Fruit fly (Drosophila melanogaster) whole organism, embryonic: ENCODE measurements around the gene alpha-PheRS.

Experiments used
- Abd-B ChIP-seq: fragments of 200-800 bp; sonication (Bioruptor generic); optimal IDR thresholded peaks from 2 replicates; lab custom pipeline; 2018; ENCODE audit warnings: missing biosample characterization, mild to moderate bottlenecking, missing genetic modification characterization, moderate library complexity
- Atf6 ChIP-seq: fragments of 200-800 bp; sonication (Bioruptor generic); IDR thresholded peaks from 2 replicates; pipeline ENCODE4 v1.3.6; 2022; ENCODE audit warnings: missing biosample characterization, missing genetic modification characterization
- CG10431 ChIP-seq: fragments of 200-800 bp; sonication (Bioruptor generic); optimal IDR thresholded peaks from 3 replicates; lab custom pipeline; 2018; ENCODE audit warnings: missing biosample characterization, mild to moderate bottlenecking, missing genetic modification characterization
- CG12391 ChIP-seq: fragments of 200-800 bp; sonication (Bioruptor generic); optimal IDR thresholded peaks from 3 replicates; lab custom pipeline; 2018; ENCODE audit warnings: missing biosample characterization, mild to moderate bottlenecking, missing genetic modification characterization, moderate library complexity
- CG13624 ChIP-seq: fragments of 200-800 bp; sonication (Bioruptor generic); optimal IDR thresholded peaks from 2 replicates; lab custom pipeline; 2016; ENCODE audit warnings: missing biosample characterization, missing genetic modification characterization
- CG16863 ChIP-seq: fragments of 200-800 bp; sonication (Bioruptor generic); optimal IDR thresholded peaks from 3 replicates; lab custom pipeline; 2016; ENCODE audit warnings: missing biosample characterization, missing genetic modification characterization
- CG17385 ChIP-seq: fragments of 200-800 bp; sonication (Bioruptor generic); optimal IDR thresholded peaks from 3 replicates; lab custom pipeline; 2018; ENCODE audit warnings: missing biosample characterization, mild to moderate bottlenecking, missing genetic modification characterization
- CG2889 ChIP-seq: fragments of 200-800 bp; sonication (Bioruptor generic); IDR thresholded peaks from 3 replicates; pipeline ENCODE4 v1.3.6; 2022; ENCODE audit warnings: missing biosample characterization, missing genetic modification characterization
- CG3065 ChIP-seq: fragments of 200-800 bp; sonication (Bioruptor generic); optimal IDR thresholded peaks from 2 replicates; lab custom pipeline; 2016; ENCODE audit warnings: missing biosample characterization, missing genetic modification characterization
- CG31365 ChIP-seq: fragments of 200-800 bp; sonication (Bioruptor generic); optimal IDR thresholded peaks from 2 replicates; lab custom pipeline; 2018; ENCODE audit warnings: missing biosample characterization, mild to moderate bottlenecking, missing genetic modification characterization
- CG31388 ChIP-seq: fragments of 200-800 bp; sonication (Bioruptor generic); optimal IDR thresholded peaks from 2 replicates; lab custom pipeline; 2016; ENCODE audit warnings: missing biosample characterization, missing genetic modification characterization
- CG6175 ChIP-seq: fragments of 200-800 bp; sonication (Bioruptor generic); IDR thresholded peaks from 3 replicates; pipeline ENCODE4 v1.3.6; 2022; ENCODE audit warnings: missing biosample characterization, missing genetic modification characterization
- CG6813 ChIP-seq: fragments of 200-800 bp; sonication (Bioruptor generic); optimal IDR thresholded peaks from 2 replicates; lab custom pipeline; 2017; ENCODE audit warnings: missing biosample characterization, missing genetic modification characterization, mild to moderate bottlenecking, moderate library complexity, missing genetic modification reagents
- CG7271 ChIP-seq: fragments of 200-800 bp; sonication (Bioruptor generic); optimal IDR thresholded peaks from 2 replicates; lab custom pipeline; 2018; ENCODE audit warnings: missing biosample characterization, mild to moderate bottlenecking, missing genetic modification characterization, moderate library complexity
- CG7372 ChIP-seq: fragments of 200-800 bp; sonication (Bioruptor generic); IDR thresholded peaks from 2 replicates; pipeline ENCODE4 v1.3.6; 2022; ENCODE audit warnings: missing biosample characterization, missing genetic modification characterization
- CG7745 ChIP-seq: fragments of 200-800 bp; sonication (Bioruptor generic); optimal IDR thresholded peaks from 2 replicates; lab custom pipeline; 2018; ENCODE audit warnings: missing biosample characterization, mild to moderate bottlenecking, missing genetic modification characterization, moderate library complexity
- CG9876 ChIP-seq: fragments of 200-800 bp; sonication (Bioruptor generic); optimal IDR thresholded peaks from 2 replicates; lab custom pipeline; 2016; ENCODE audit warnings: missing biosample characterization, missing genetic modification characterization
- CTCF ChIP-seq: fragments of 200-800 bp; sonication (Bioruptor generic); optimal IDR thresholded peaks from 2 replicates; lab custom pipeline; 2017; ENCODE audit warnings: missing biosample characterization, mild to moderate bottlenecking, missing genetic modification characterization, moderate library complexity
- Camta ChIP-seq: fragments of 200-800 bp; sonication (Bioruptor generic); optimal IDR thresholded peaks from 2 replicates; lab custom pipeline; 2016; ENCODE audit warnings: missing biosample characterization, missing genetic modification characterization
- Chrac-16 ChIP-seq: fragments of 200-800 bp; sonication (Bioruptor generic); optimal IDR thresholded peaks from 3 replicates; lab custom pipeline; 2016; ENCODE audit warnings: missing biosample characterization, missing genetic modification characterization
- Dbx ChIP-seq: fragments of 200-800 bp; sonication (Bioruptor generic); IDR thresholded peaks from 3 replicates; pipeline ENCODE4 v1.3.6; 2022; ENCODE audit warnings: missing biosample characterization, missing genetic modification characterization
- Ets65A ChIP-seq: fragments of 200-800 bp; sonication (Bioruptor generic); peaks from one replicate; lab custom pipeline; 2016; ENCODE audit warnings: missing biosample characterization, missing genetic modification characterization
- Fer1 ChIP-seq: fragments of 200-800 bp; sonication (Bioruptor generic); optimal IDR thresholded peaks from 2 replicates; lab custom pipeline; 2017; ENCODE audit warnings: missing biosample characterization, mild to moderate bottlenecking, missing genetic modification characterization
- GATAe ChIP-seq: fragments of 200-800 bp; sonication (Bioruptor generic); conservative IDR thresholded peaks from 2 replicates; pipeline ENCODE4 v1.3.6; 2022; ENCODE audit warnings: missing biosample characterization, missing genetic modification characterization
- Hey ChIP-seq: fragments of 200-800 bp; sonication (Bioruptor generic); optimal IDR thresholded peaks from 3 replicates; lab custom pipeline; 2018; ENCODE audit warnings: missing biosample characterization, mild to moderate bottlenecking, missing genetic modification characterization
- Hmr ChIP-seq: fragments of 200-800 bp; sonication (Bioruptor generic); optimal IDR thresholded peaks from 3 replicates; lab custom pipeline; 2017; ENCODE audit warnings: mild to moderate bottlenecking, missing biosample characterization, missing genetic modification reagents, missing genetic modification characterization
- Max ChIP-seq: fragments of 200-800 bp; sonication (Bioruptor generic); optimal IDR thresholded peaks from 2 replicates; lab custom pipeline; 2016; ENCODE audit warnings: missing biosample characterization, mild to moderate bottlenecking, missing genetic modification characterization
- Oaz ChIP-seq: fragments of 200-800 bp; sonication (Bioruptor generic); IDR thresholded peaks from 2 replicates; pipeline ENCODE4 v1.3.6; 2022; ENCODE audit warnings: missing biosample characterization, missing genetic modification characterization
- Optix ChIP-seq: fragments of 200-800 bp; sonication (Bioruptor generic); IDR thresholded peaks from 3 replicates; pipeline ENCODE4 v1.3.6; 2022; ENCODE audit warnings: missing biosample characterization, missing genetic modification characterization
- Rx ChIP-seq: fragments of 200-800 bp; sonication (Bioruptor generic); IDR thresholded peaks from 2 replicates; pipeline ENCODE4 v1.3.6; 2022; ENCODE audit warnings: missing biosample characterization, missing genetic modification characterization
- al ChIP-seq: fragments of 200-800 bp; sonication (Bioruptor generic); IDR thresholded peaks from 2 replicates; pipeline ENCODE4 v1.3.6; 2022; ENCODE audit warnings: missing biosample characterization, missing genetic modification characterization
- chn ChIP-seq: fragments of 200-800 bp; sonication (Bioruptor generic); optimal IDR thresholded peaks from 2 replicates; lab custom pipeline; 2016; ENCODE audit warnings: missing biosample characterization, missing genetic modification characterization
- disco-r ChIP-seq: fragments of 200-800 bp; sonication (Bioruptor generic); optimal IDR thresholded peaks from 2 replicates; lab custom pipeline; 2016; ENCODE audit warnings: missing biosample characterization, missing genetic modification characterization
- dysf ChIP-seq: fragments of 200-800 bp; sonication (Bioruptor generic); IDR thresholded peaks from 3 replicates; pipeline ENCODE4 v1.3.6; 2022; ENCODE audit warnings: missing biosample characterization, missing genetic modification characterization
- esg ChIP-seq: fragments of 200-800 bp; sonication (Bioruptor generic); conservative IDR thresholded peaks from 2 replicates; pipeline ENCODE4 v1.3.6; 2022; ENCODE audit warnings: missing biosample characterization, missing genetic modification characterization
- grn ChIP-seq: fragments of 200-800 bp; sonication (Bioruptor generic); optimal IDR thresholded peaks from 3 replicates; lab custom pipeline; 2017; ENCODE audit warnings: missing biosample characterization, missing genetic modification characterization
- gro ChIP-seq: fragments of 200-800 bp; sonication (Bioruptor generic); optimal IDR thresholded peaks from 2 replicates; lab custom pipeline; 2016; ENCODE audit warnings: missing biosample characterization, missing genetic modification characterization
- ham ChIP-seq: fragments of 200-800 bp; sonication (Bioruptor generic); IDR thresholded peaks from 2 replicates; pipeline ENCODE4 v1.3.6; 2022; ENCODE audit warnings: missing biosample characterization, missing genetic modification characterization
- ken ChIP-seq: fragments of 200-800 bp; sonication (Bioruptor generic); IDR thresholded peaks from 3 replicates; pipeline ENCODE4 v1.3.6; 2022; ENCODE audit warnings: missing biosample characterization, missing genetic modification characterization
- klu ChIP-seq: fragments of 200-800 bp; sonication (Bioruptor generic); IDR thresholded peaks from 2 replicates; pipeline ENCODE4 v1.3.6; 2022; ENCODE audit warnings: missing biosample characterization, missing genetic modification characterization
- maf-S ChIP-seq: fragments of 200-800 bp; sonication (Bioruptor generic); optimal IDR thresholded peaks from 2 replicates; lab custom pipeline; 2016; ENCODE audit warnings: missing biosample characterization, missing genetic modification characterization
- mam ChIP-seq: fragments of 200-800 bp; sonication (Bioruptor generic); optimal IDR thresholded peaks from 3 replicates; lab custom pipeline; 2016; ENCODE audit warnings: missing biosample characterization, missing genetic modification characterization
- odd ChIP-seq: fragments of 200-800 bp; sonication (Bioruptor generic); optimal IDR thresholded peaks from 2 replicates; lab custom pipeline; 2017; ENCODE audit warnings: missing biosample characterization, mild to moderate bottlenecking, missing genetic modification characterization
- onecut ChIP-seq: fragments of 200-800 bp; sonication (Bioruptor generic); IDR thresholded peaks from 2 replicates; pipeline ENCODE4 v1.3.6; 2022; ENCODE audit warnings: missing biosample characterization, missing genetic modification characterization
- p53 ChIP-seq: fragments of 200-800 bp; sonication (Bioruptor generic); optimal IDR thresholded peaks from 2 replicates; lab custom pipeline; 2016; ENCODE audit warnings: missing biosample characterization, missing genetic modification characterization
- pnt ChIP-seq: fragments of 200-800 bp; sonication (Bioruptor generic); optimal IDR thresholded peaks from 3 replicates; lab custom pipeline; 2016; ENCODE audit warnings: missing biosample characterization, missing genetic modification characterization
- scrt ChIP-seq: fragments of 200-800 bp; sonication (Bioruptor generic); optimal IDR thresholded peaks from 2 replicates; lab custom pipeline; 2018; ENCODE audit warnings: missing biosample characterization, mild to moderate bottlenecking, missing genetic modification characterization, moderate library complexity
- sens ChIP-seq: fragments of 200-800 bp; sonication (Bioruptor generic); peaks from one replicate; lab custom pipeline; 2016; ENCODE audit warnings: missing biosample characterization, missing genetic modification characterization
- tna ChIP-seq: fragments of 200-800 bp; sonication (Bioruptor generic); IDR thresholded peaks from 2 replicates; pipeline ENCODE4 v1.3.6; 2022; ENCODE audit warnings: missing biosample characterization, missing genetic modification characterization; ENCODE audit not compliant: partially characterized antibody
- wdn ChIP-seq: fragments of 200-800 bp; sonication (Bioruptor generic); IDR thresholded peaks from 2 replicates; pipeline ENCODE4 v1.3.6; 2022; ENCODE audit warnings: missing biosample characterization, missing genetic modification characterization
- zfh1 ChIP-seq: fragments of 200-800 bp; sonication (Bioruptor generic); IDR thresholded peaks from 3 replicates; pipeline ENCODE4 v1.3.6; 2022; ENCODE audit warnings: missing biosample characterization, missing genetic modification characterization

Gene alpha-PheRS

DNA sequence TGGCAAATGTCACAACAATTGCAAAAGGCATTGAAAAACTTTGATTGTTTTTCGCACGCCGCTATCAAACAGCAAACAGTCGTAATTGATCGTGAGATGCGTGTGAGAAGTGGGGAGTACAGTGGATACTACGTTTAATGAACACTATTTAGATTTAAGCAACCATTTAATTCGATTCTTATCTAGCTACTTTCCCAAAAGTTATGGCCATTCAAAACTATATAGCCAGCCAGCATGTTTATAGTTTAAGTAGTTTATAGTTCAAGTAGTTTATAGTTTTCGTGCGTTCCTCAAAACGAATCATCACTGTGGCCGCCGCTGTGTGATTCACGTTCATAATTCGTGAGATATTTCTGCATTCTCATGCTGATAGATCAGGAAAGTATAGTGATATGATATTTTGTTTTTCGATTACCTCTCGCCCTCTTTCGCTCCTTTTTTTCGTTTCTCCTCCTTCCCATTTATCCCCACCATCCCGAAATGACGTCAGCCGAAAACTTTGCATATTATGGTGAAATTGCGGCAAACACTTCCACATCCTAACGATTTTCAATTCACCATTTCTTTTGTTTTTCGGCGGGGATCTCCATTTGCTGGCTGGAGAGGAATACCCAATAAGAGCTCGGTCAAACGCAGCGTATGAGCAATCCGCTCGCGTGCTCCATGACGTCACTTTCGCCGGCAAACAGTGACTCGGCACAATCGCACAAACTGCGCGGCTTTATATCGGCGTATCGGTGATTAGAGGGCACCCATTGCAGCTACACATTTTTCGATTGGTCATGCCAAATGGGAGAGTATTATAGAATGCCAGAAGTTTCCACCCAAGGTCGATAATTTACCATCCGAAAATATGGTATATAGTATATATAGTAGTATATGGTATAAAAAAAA is 31.8 kb downstream of the alpha-PheRS start (continued):
- TF ChIP-seq CG7271 (tag; lab: Kevin White, UChicago) (no peak), CG10431 (no peak), zfh1 (GFP tag; lab: Robert Waterston, UW) (peak; percentile 26; the same call in 1 of the 3 replicates), CG6813 (GFP tag; lab: Kevin White, UChicago) (peak; percentile 54), ken (GFP tag; lab: Robert Waterston, UW) (0 out of 3 replicates have a peak, but pooled peaks have one; percentile 25), sens (GFP tag; lab: Kevin White, UChicago) (peak; percentile 72), odd (GFP tag; lab: Kevin White, UChicago) (no peak), grn (GFP tag; lab: Kevin White, UChicago) (no peak), chn (GFP tag; lab: Kevin White, UChicago) (peak; percentile 15), CTCF (no peak), Max (GFP tag; lab: Kevin White, UChicago) (no peak), GATAe (GFP tag; lab: Robert Waterston, UW) (peak; percentile 48; the same call in 1 of the 2 replicates), disco-r (GFP tag; lab: Kevin White, UChicago) (peak; percentile 4), Hmr (GFP tag; lab: Kevin White, UChicago) (peak; percentile 84), CG31365 (tag; lab: Kevin White, UChicago) (no peak), CG7372 (GFP tag; lab: Robert Waterston, UW) (peak; percentile 21; the same call in 1 of the 2 replicates), dysf (peak; percentile 74), maf-S (GFP tag; lab: Kevin White, UChicago) (peak; percentile 67), CG12391 (peak; percentile 44), CG7745 (tag; lab: Kevin White, UChicago) (no peak), Rx (GFP tag; lab: Robert Waterston, UW) (peak; percentile 47; the same call in 1 of the 2 replicates), Chrac-16 (peak; percentile 23), wdn (GFP tag; lab: Robert Waterston, UW) (peak; percentile 72), klu (GFP tag; lab: Robert Waterston, UW) (peak; percentile 57; the same call in 1 of the 2 replicates), Ets65A (GFP tag; lab: Kevin White, UChicago) (peak; percentile 84), CG3065 (no peak), Dbx (peak; percentile 84), gro (GFP tag; lab: Kevin White, UChicago) (peak; percentile 22), Camta (GFP tag; lab: Kevin White, UChicago) (peak; percentile 30), CG2889 (GFP tag; lab: Robert Waterston, UW) (0 out of 3 replicates have a peak, but pooled peaks have one; percentile 35), Oaz (GFP tag; lab: Robert Waterston, UW) (peak; percentile 55), CG31388 (no peak), al (peak; percentile 63; the same call in 1 of the 2 replicates), CG17385 (GFP tag; lab: Kevin White, UChicago) (peak; percentile 55), esg (peak; percentile 42), CG16863 (GFP tag; lab: Kevin White, UChicago) (peak; percentile 40), tna (no peak), p53 (GFP tag; lab: Kevin White, UChicago) (no peak), Atf6 (GFP tag; lab: Robert Waterston, UW) (peak; percentile 75), CG6175 (GFP tag; lab: Robert Waterston, UW) (peak; percentile 46; the same call in 1 of the 3 replicates), scrt (GFP tag; lab: Kevin White, UChicago) (peak; percentile 52), ham (no peak), CG13624 (peak; percentile 51), mam (GFP tag; lab: Kevin White, UChicago) (peak; percentile 74), Optix (no peak), pnt (GFP tag; lab: Kevin White, UChicago) (no peak), CG9876 (no peak), Hey (tag; lab: Kevin White, UChicago) (no peak), onecut (GFP tag; lab: Robert Waterston, UW) (no peak), Abd-B (peak; percentile 23), Fer1 (GFP tag; lab: Kevin White, UChicago) (peak; percentile 75)
